Fruit fly (Drosophila melanogaster) whole organism, embryonic: ENCODE measurements around the gene CG4820.

Experiments
- CG11398 ChIP-seq: fragments of 200-800 bp; sonication (Bioruptor generic); optimal IDR thresholded peaks from 2 replicates; lab custom pipeline; 2016; ENCODE audit warnings: missing biosample characterization, missing genetic modification characterization
- CG3726 ChIP-seq: fragments of 200-800 bp; sonication (Bioruptor generic); IDR thresholded peaks from 3 replicates; pipeline ENCODE4, ENCODE4 v1.3.6; 2022; ENCODE audit warnings: missing biosample characterization, missing genetic modification characterization
- CG8478 ChIP-seq: fragments of >200 bp; optimal IDR thresholded peaks from 2 replicates; lab custom pipeline; 2018
- H15 ChIP-seq: fragments of 200-800 bp; sonication (Bioruptor generic); IDR thresholded peaks from 3 replicates; pipeline ENCODE4 v1.3.6; 2022; ENCODE audit warnings: missing biosample characterization, missing genetic modification characterization
- Hand ChIP-seq: fragments of 200-800 bp; sonication (Bioruptor generic); optimal IDR thresholded peaks from 2 replicates; lab custom pipeline; 2017; ENCODE audit warnings: mild to moderate bottlenecking, missing biosample characterization, missing genetic modification reagents, missing genetic modification characterization
- Ptx1 ChIP-seq: fragments of 200-800 bp; sonication (Bioruptor generic); IDR thresholded peaks from 2 replicates; pipeline ENCODE4 v1.3.6; 2022; ENCODE audit warnings: missing biosample characterization, missing genetic modification characterization
- Sin3A ChIP-seq: fragments of >200 bp; optimal IDR thresholded peaks from 2 replicates; lab custom pipeline; 2018
- disco-r ChIP-seq: fragments of 200-800 bp; sonication (Bioruptor generic); optimal IDR thresholded peaks from 2 replicates; lab custom pipeline; 2016; ENCODE audit warnings: missing biosample characterization, missing genetic modification characterization
- pan ChIP-seq, 4 experiments: fragments of >200 bp in 3 of 4; fragments of 200-800 bp in 1 of 4; sonication (Bioruptor generic) in 1 of 4; optimal IDR thresholded peaks in 3 of 4; IDR thresholded peaks in 1 of 4; 2 replicates each; pipeline versions ENCODE4 v1.3.6 to Lab custom; 2017 to 2022; ENCODE audit warnings: missing biosample characterization in 2 of 4, missing genetic modification characterization in 2 of 4, mixed read lengths in 1 of 4
- scrt ChIP-seq: fragments of 200-800 bp; sonication (Bioruptor generic); optimal IDR thresholded peaks from 2 replicates; lab custom pipeline; 2018; ENCODE audit warnings: missing biosample characterization, mild to moderate bottlenecking, missing genetic modification characterization, moderate library complexity
- shn ChIP-seq: fragments of 200-800 bp; sonication (Bioruptor generic); optimal IDR thresholded peaks from 3 replicates; lab custom pipeline; 2016; ENCODE audit warnings: missing biosample characterization, missing genetic modification characterization
- tin ChIP-seq: fragments of 200-800 bp; sonication (Bioruptor generic); optimal IDR thresholded peaks from 3 replicates; lab custom pipeline; 2016; ENCODE audit warnings: missing biosample characterization, missing genetic modification characterization
- twi ChIP-seq: fragments of 200-800 bp; optimal IDR thresholded peaks from 2 replicates; lab custom pipeline; 2019; ENCODE audit warnings: missing biosample characterization, mild to moderate bottlenecking, missing genetic modification characterization, moderate library complexity
- wek ChIP-seq: fragments of 200-800 bp; sonication (Bioruptor generic); optimal IDR thresholded peaks from 3 replicates; lab custom pipeline; 2018; ENCODE audit warnings: missing biosample characterization, mild to moderate bottlenecking, missing genetic modification characterization, moderate library complexity

dm6 chr3R:11263579-11263978, 47.2 kb downstream of the CG4820 start:
- TF ChIP-seq CG8478 (lab: Kevin White, UChicago) (no peak), Sin3A (lab: Kevin White, UChicago) (no peak), CG3726 (no peak), twi (tag; lab: Kevin White, UChicago) (no peak), pan (optimal IDR thresholded peaks at IDR 0.05; lab: Kevin White, UChicago) (no peak), pan (GFP tag; optimal IDR thresholded peaks at IDR 0.05 in 1 of 2, IDR thresholded peaks at IDR 0.05 in 1 of 2) (no peak), CG11398 (no peak), shn (GFP tag; lab: Kevin White, UChicago) (no peak), tin (GFP tag; lab: Kevin White, UChicago) (no peak), disco-r (no peak), H15 (GFP tag; lab: Robert Waterston, UW) (no peak), wek (GFP tag; lab: Kevin White, UChicago) (no peak), Ptx1 (GFP tag; lab: Robert Waterston, UW) (no peak), Hand (GFP tag; lab: Kevin White, UChicago) (no peak), scrt (GFP tag; lab: Kevin White, UChicago) (no peak)
